Fruit fly (Drosophila melanogaster) whole organism, embryonic: ENCODE measurements around the gene lama.

ENCODE experiments used
- Ada2b ChIP-seq: fragments of 200-800 bp; sonication (Bioruptor generic); IDR thresholded peaks from 2 replicates; pipeline ENCODE4 v1.3.6; 2022; ENCODE audit warnings: missing biosample characterization, missing genetic modification characterization
- Atf3 ChIP-seq: fragments of 200-800 bp; sonication (Bioruptor generic); optimal IDR thresholded peaks from 3 replicates; lab custom pipeline; 2016; ENCODE audit warnings: missing biosample characterization, missing genetic modification characterization
- B-H2 ChIP-seq: fragments of 200-800 bp; sonication (Bioruptor generic); optimal IDR thresholded peaks from 2 replicates; lab custom pipeline; 2018; ENCODE audit warnings: missing biosample characterization, mild to moderate bottlenecking, missing genetic modification characterization
- Blimp-1 ChIP-seq: fragments of 200-800 bp; sonication (Bioruptor generic); optimal IDR thresholded peaks from 3 replicates; lab custom pipeline; 2018; ENCODE audit warnings: missing biosample characterization, missing genetic modification characterization, mild to moderate bottlenecking, moderate library complexity, missing genetic modification reagents
- CG10462 ChIP-seq: fragments of 200-800 bp; sonication (Bioruptor generic); optimal IDR thresholded peaks from 2 replicates; lab custom pipeline; 2016; ENCODE audit warnings: missing biosample characterization, missing genetic modification characterization
- CG10565 ChIP-seq: fragments of 200-800 bp; sonication (Bioruptor generic); optimal IDR thresholded peaks from 3 replicates; lab custom pipeline; 2016; ENCODE audit warnings: missing biosample characterization, mild to moderate bottlenecking, missing genetic modification characterization
- CG12071 ChIP-seq: fragments of 200-800 bp; sonication (Bioruptor generic); optimal IDR thresholded peaks from 3 replicates; lab custom pipeline; 2018; ENCODE audit warnings: missing biosample characterization, mild to moderate bottlenecking, missing genetic modification characterization
- CG12236 ChIP-seq: fragments of 200-800 bp; sonication (Bioruptor generic); optimal IDR thresholded peaks from 2 replicates; lab custom pipeline; 2016; ENCODE audit warnings: missing biosample characterization, missing genetic modification characterization
- CG12769 ChIP-seq: fragments of 200-800 bp; sonication (Bioruptor generic); optimal IDR thresholded peaks from 2 replicates; lab custom pipeline; 2019; ENCODE audit warnings: missing biosample characterization, mild to moderate bottlenecking, missing genetic modification characterization, moderate library complexity
- CG1602 ChIP-seq: fragments of 200-800 bp; sonication (Bioruptor generic); optimal IDR thresholded peaks from 3 replicates; lab custom pipeline; 2016; ENCODE audit warnings: missing biosample characterization, missing genetic modification characterization
- CG1647 ChIP-seq: fragments of 200-800 bp; sonication (Bioruptor generic); optimal IDR thresholded peaks from 3 replicates; lab custom pipeline; 2016; ENCODE audit warnings: missing biosample characterization, missing genetic modification characterization
- CG16813 ChIP-seq: fragments of 200-800 bp; sonication (Bioruptor generic); IDR thresholded peaks from 3 replicates; pipeline ENCODE4 v1.3.6; 2022; ENCODE audit warnings: missing biosample characterization, missing genetic modification characterization; ENCODE audit not compliant: partially characterized antibody
- CG17385 ChIP-seq: fragments of 200-800 bp; sonication (Bioruptor generic); optimal IDR thresholded peaks from 3 replicates; lab custom pipeline; 2018; ENCODE audit warnings: missing biosample characterization, mild to moderate bottlenecking, missing genetic modification characterization
- CG31388 ChIP-seq: fragments of 200-800 bp; sonication (Bioruptor generic); optimal IDR thresholded peaks from 2 replicates; lab custom pipeline; 2016; ENCODE audit warnings: missing biosample characterization, missing genetic modification characterization
- CG4404 ChIP-seq: fragments of 200-800 bp; sonication (Bioruptor generic); IDR thresholded peaks from 2 replicates; pipeline ENCODE4 v1.3.6; 2022; ENCODE audit warnings: missing biosample characterization, missing genetic modification characterization
- CG6813 ChIP-seq: fragments of 200-800 bp; sonication (Bioruptor generic); optimal IDR thresholded peaks from 2 replicates; lab custom pipeline; 2017; ENCODE audit warnings: missing biosample characterization, missing genetic modification characterization, mild to moderate bottlenecking, moderate library complexity, missing genetic modification reagents
- CG9817 ChIP-seq: fragments of 200-800 bp; sonication (Bioruptor generic); optimal IDR thresholded peaks from 2 replicates; lab custom pipeline; 2018; ENCODE audit warnings: missing biosample characterization, mild to moderate bottlenecking, missing genetic modification characterization, moderate library complexity
- D19A ChIP-seq: fragments of 200-800 bp; optimal IDR thresholded peaks from 3 replicates; lab custom pipeline; 2019; ENCODE audit warnings: missing biosample characterization, mild to moderate bottlenecking, missing genetic modification characterization, moderate library complexity
- Dad ChIP-seq: fragments of 200-800 bp; sonication (Bioruptor generic); optimal IDR thresholded peaks from 3 replicates; lab custom pipeline; 2016; ENCODE audit warnings: missing biosample characterization, missing genetic modification characterization
- Deaf1 ChIP-seq: fragments of 200-800 bp; optimal IDR thresholded peaks from 3 replicates; lab custom pipeline; 2019; ENCODE audit warnings: missing biosample characterization, mild to moderate bottlenecking, missing genetic modification characterization, moderate library complexity
- E2f2 ChIP-seq: fragments of 200-800 bp; sonication (Bioruptor generic); IDR thresholded peaks from 2 replicates; pipeline ENCODE4 v1.3.6; 2022; ENCODE audit warnings: missing biosample characterization, missing genetic modification characterization
- MESR4 ChIP-seq: fragments of 200-800 bp; sonication (Bioruptor generic); optimal IDR thresholded peaks from 2 replicates; lab custom pipeline; 2018; ENCODE audit warnings: missing biosample characterization, mild to moderate bottlenecking, missing genetic modification characterization, moderate library complexity
- NC2α ChIP-seq: fragments of 200-800 bp; sonication (Bioruptor generic); optimal IDR thresholded peaks from 2 replicates; lab custom pipeline; 2016; ENCODE audit warnings: missing biosample characterization, missing genetic modification characterization
- Nf-YA ChIP-seq: fragments of 200-800 bp; sonication (Bioruptor generic); IDR thresholded peaks from 2 replicates; pipeline ENCODE4 v1.3.6; 2022; ENCODE audit warnings: missing biosample characterization, missing genetic modification characterization
- Optix ChIP-seq: fragments of 200-800 bp; sonication (Bioruptor generic); IDR thresholded peaks from 3 replicates; pipeline ENCODE4 v1.3.6; 2022; ENCODE audit warnings: missing biosample characterization, missing genetic modification characterization
- Ravus ChIP-seq: fragments of 200-800 bp; sonication (Bioruptor generic); IDR thresholded peaks from 2 replicates; pipeline ENCODE4 v1.3.6; 2022; ENCODE audit warnings: missing biosample characterization, missing genetic modification characterization
- Sox102F ChIP-seq: fragments of 200-800 bp; sonication (Bioruptor generic); optimal IDR thresholded peaks from 2 replicates; lab custom pipeline; 2018; ENCODE audit warnings: missing biosample characterization, mild to moderate bottlenecking, missing genetic modification characterization, moderate library complexity
- Sry-δ ChIP-seq: fragments of 200-800 bp; sonication (Bioruptor generic); optimal IDR thresholded peaks from 2 replicates; lab custom pipeline; 2016; ENCODE audit warnings: missing biosample characterization, missing genetic modification characterization
- Tbp ChIP-seq: fragments of >200 bp; optimal IDR thresholded peaks from 2 replicates; lab custom pipeline; 2018; ENCODE audit warnings: missing biosample characterization, missing genetic modification characterization
- bsh ChIP-seq, 2 experiments: fragments of 200-800 bp; sonication (Bioruptor generic); optimal IDR thresholded peaks; 2 replicates each; lab custom pipeline; 2017 to 2018; ENCODE audit warnings: mild to moderate bottlenecking in 2 of 2, missing biosample characterization in 2 of 2, missing genetic modification characterization in 2 of 2, moderate library complexity in 1 of 2
- caup ChIP-seq: fragments of 200-800 bp; sonication (Bioruptor generic); optimal IDR thresholded peaks from 3 replicates; lab custom pipeline; 2017; ENCODE audit warnings: missing biosample characterization, mild to moderate bottlenecking, missing genetic modification characterization, moderate library complexity; ENCODE audit not compliant: severe bottlenecking
- eve ChIP-seq, 2 experiments: fragments of >200 bp; optimal IDR thresholded peaks; 2 replicates each; lab custom pipeline; 2017; ENCODE audit warnings: missing biosample characterization in 2 of 2, missing genetic modification characterization in 2 of 2
- grn ChIP-seq: fragments of 200-800 bp; sonication (Bioruptor generic); optimal IDR thresholded peaks from 3 replicates; lab custom pipeline; 2017; ENCODE audit warnings: missing biosample characterization, missing genetic modification characterization
- insv ChIP-seq, 2 experiments: fragments of 200-800 bp; sonication (Bioruptor generic); optimal IDR thresholded peaks; 3 replicates each; lab custom pipeline; 2016 to 2018; ENCODE audit warnings: missing biosample characterization in 2 of 2, missing genetic modification characterization in 2 of 2
- mam ChIP-seq: fragments of 200-800 bp; sonication (Bioruptor generic); optimal IDR thresholded peaks from 3 replicates; lab custom pipeline; 2016; ENCODE audit warnings: missing biosample characterization, missing genetic modification characterization
- oc ChIP-seq: fragments of 200-800 bp; sonication (Bioruptor generic); optimal IDR thresholded peaks from 2 replicates; lab custom pipeline; 2018; ENCODE audit warnings: missing biosample characterization, mild to moderate bottlenecking, missing genetic modification characterization, moderate library complexity
- otp ChIP-seq: fragments of 200-800 bp; sonication (Bioruptor generic); IDR thresholded peaks from 3 replicates; pipeline ENCODE4, ENCODE4 v1.3.6; 2022; ENCODE audit warnings: missing biosample characterization, missing genetic modification characterization
- p53 ChIP-seq: fragments of 200-800 bp; sonication (Bioruptor generic); optimal IDR thresholded peaks from 2 replicates; lab custom pipeline; 2016; ENCODE audit warnings: missing biosample characterization, missing genetic modification characterization
- psq ChIP-seq: fragments of 200-800 bp; sonication (Bioruptor generic); optimal IDR thresholded peaks from 2 replicates; lab custom pipeline; 2017; ENCODE audit warnings: missing biosample characterization, missing genetic modification characterization
- rib ChIP-seq: fragments of 200-800 bp; sonication (Bioruptor generic); IDR thresholded peaks from 2 replicates; pipeline ENCODE4 v1.3.6; 2022; ENCODE audit warnings: missing biosample characterization, missing genetic modification characterization
- scrt ChIP-seq: fragments of 200-800 bp; sonication (Bioruptor generic); optimal IDR thresholded peaks from 2 replicates; lab custom pipeline; 2018; ENCODE audit warnings: missing biosample characterization, mild to moderate bottlenecking, missing genetic modification characterization, moderate library complexity
- tap ChIP-seq: fragments of 200-800 bp; optimal IDR thresholded peaks from 3 replicates; lab custom pipeline; 2019; ENCODE audit warnings: missing biosample characterization, mild to moderate bottlenecking, missing genetic modification characterization, moderate library complexity
- tll ChIP-seq, 2 experiments: fragments of 200-800 bp in 1 of 2; fragments of >200 bp in 1 of 2; sonication (Bioruptor generic) in 1 of 2; optimal IDR thresholded peaks; 2 replicates each; lab custom pipeline; 2017 to 2019; ENCODE audit warnings: missing biosample characterization in 2 of 2, missing genetic modification characterization in 2 of 2, mild to moderate bottlenecking in 1 of 2, moderate library complexity in 1 of 2
- toy ChIP-seq: fragments of 200-800 bp; sonication (Bioruptor generic); IDR thresholded peaks from 2 replicates; pipeline ENCODE4 v1.3.6; 2022; ENCODE audit warnings: missing biosample characterization, missing genetic modification characterization
- trem ChIP-seq: fragments of 200-800 bp; optimal IDR thresholded peaks from 3 replicates; lab custom pipeline; 2019; ENCODE audit warnings: missing biosample characterization, mild to moderate bottlenecking, missing genetic modification characterization, moderate library complexity
- unpg ChIP-seq: fragments of 200-800 bp; sonication (Bioruptor generic); optimal IDR thresholded peaks from 3 replicates; lab custom pipeline; 2018; ENCODE audit warnings: missing biosample characterization, mild to moderate bottlenecking, missing genetic modification characterization, moderate library complexity
- vvl ChIP-seq: fragments of 200-800 bp; sonication (Bioruptor generic); IDR thresholded peaks from 2 replicates; pipeline ENCODE4 v1.3.6; 2022; ENCODE audit warnings: missing biosample characterization, missing genetic modification characterization
- zen2 ChIP-seq: fragments of 200-800 bp; sonication (Bioruptor generic); IDR thresholded peaks from 3 replicates; pipeline ENCODE4 v1.3.6; 2022; ENCODE audit warnings: missing biosample characterization, missing genetic modification characterization; ENCODE audit not compliant: partially characterized antibody

Gene lama

DNA sequence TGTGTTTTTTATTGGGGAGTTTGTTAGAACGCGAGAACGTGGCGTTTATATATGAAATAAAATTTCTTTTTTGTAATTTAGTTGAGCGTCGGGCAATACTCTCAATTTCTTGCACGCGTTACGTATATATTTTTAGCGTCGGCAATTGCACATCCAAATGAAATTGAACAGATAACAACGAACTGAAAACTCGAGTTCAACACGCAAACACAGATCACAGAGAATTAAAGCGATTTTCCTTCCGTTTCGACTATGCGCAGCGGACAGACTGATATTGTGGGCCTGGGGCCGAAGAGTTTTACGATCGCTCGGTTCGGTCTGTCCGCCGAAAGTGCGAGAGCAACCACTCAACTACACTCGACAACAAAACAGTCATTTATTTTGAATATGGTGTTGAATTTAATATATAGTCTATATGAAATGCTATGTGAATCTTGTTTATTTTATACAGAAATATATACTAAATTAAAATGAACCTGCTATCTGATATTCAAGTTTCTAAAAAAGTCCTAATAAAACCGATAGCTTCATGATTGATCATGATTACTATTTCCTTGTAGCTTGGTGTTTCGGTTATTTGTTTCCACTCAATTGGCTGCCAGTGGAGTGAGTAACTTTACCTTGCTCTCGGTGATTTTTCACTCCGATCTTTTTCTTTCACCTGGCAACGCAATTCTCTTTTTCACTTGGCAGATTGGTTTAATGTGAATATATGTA is 491 bp downstream of the lama start, which contains the start of gene CG46456 (continued):
- peak; percentile 90 for TF ChIP-seq CG12769
- peak; percentile 73 for TF ChIP-seq psq (GFP tag; lab: Kevin White, UChicago)
- TF ChIP-seq Dad (GFP tag; lab: Kevin White, UChicago): peak; percentile 65
- TF ChIP-seq CG12236 (GFP tag; lab: Kevin White, UChicago): peak; percentile 34
- peak; percentile 42 for TF ChIP-seq CG1647 (GFP tag; lab: Kevin White, UChicago)
- TF ChIP-seq tll (GFP tag; optimal IDR thresholded peaks at IDR 0.05; lab: Kevin White, UChicago): no peak
- TF ChIP-seq CG17385 (GFP tag; lab: Kevin White, UChicago): peak; percentile 92
- no peak; the same call in 2 of the 3 replicates for TF ChIP-seq zen2 (GFP tag; lab: Robert Waterston, UW)
- TF ChIP-seq Atf3 (GFP tag; lab: Kevin White, UChicago): peak; percentile 27
- peak; percentile 52 for TF ChIP-seq CG10565 (GFP tag; lab: Kevin White, UChicago)
- TF ChIP-seq CG4404 (GFP tag; lab: Robert Waterston, UW): peak; percentile 79
- TF ChIP-seq trem (tag; lab: Kevin White, UChicago): peak; percentile 96
- peak; percentile 49; the same call in 1 of the 3 replicates for TF ChIP-seq CG16813 (GFP tag; lab: Robert Waterston, UW)
- peak; percentile 95 for TF ChIP-seq scrt (GFP tag; lab: Kevin White, UChicago)
- TF ChIP-seq bsh (GFP tag; optimal IDR thresholded peaks at IDR 0.05; lab: Kevin White, UChicago): peak; percentile 84 to 97
- TF ChIP-seq CG9817: peak; percentile 93
- TF ChIP-seq CG6813: peak; percentile 95
- peak; percentile 94 for TF ChIP-seq oc (tag; lab: Kevin White, UChicago)
- TF ChIP-seq Nf-YA (GFP tag; lab: Robert Waterston, UW): peak; percentile 78
- peak; percentile 76 for TF ChIP-seq rib
- TF ChIP-seq CG10462 (GFP tag; lab: Kevin White, UChicago): peak; percentile 77
- TF ChIP-seq CG12071: peak; percentile 90
- TF ChIP-seq p53 (GFP tag; lab: Kevin White, UChicago): peak; percentile 34
- peak; percentile 99 for TF ChIP-seq Deaf1 (tag; lab: Kevin White, UChicago)
- peak; percentile 81 for TF ChIP-seq toy
- TF ChIP-seq tap (tag; lab: Kevin White, UChicago): peak; percentile 97
- TF ChIP-seq Blimp-1 (GFP tag; lab: Kevin White, UChicago): peak; percentile 95
- peak; percentile 78 for TF ChIP-seq E2f2 (GFP tag; lab: Robert Waterston, UW)
- peak in 1 of 2 experiments; percentile 73 for TF ChIP-seq insv (GFP tag; optimal IDR thresholded peaks at IDR 0.05; lab: Kevin White, UChicago)
- TF ChIP-seq caup (GFP tag; lab: Kevin White, UChicago): peak; percentile 95
- peak; percentile 30 for TF ChIP-seq MESR4
- TF ChIP-seq CG31388 (GFP tag; lab: Kevin White, UChicago): peak; percentile 4
- TF ChIP-seq Sry-δ (GFP tag; lab: Kevin White, UChicago): no peak
- peak; percentile 91 for TF ChIP-seq Ada2b (GFP tag; lab: Robert Waterston, UW)
- TF ChIP-seq Optix (GFP tag; lab: Robert Waterston, UW): no peak; the same call in 2 of the 3 replicates
- peak; percentile 95 for TF ChIP-seq Sox102F (GFP tag; lab: Kevin White, UChicago)
- peak; percentile 76 for TF ChIP-seq otp (GFP tag; lab: Robert Waterston, UW)
- TF ChIP-seq D19A (tag; lab: Kevin White, UChicago): peak; percentile 95
- TF ChIP-seq mam (GFP tag; lab: Kevin White, UChicago): peak; percentile 57
- TF ChIP-seq Ravus: peak; percentile 75
- TF ChIP-seq NC2α: peak; percentile 40
- TF ChIP-seq CG1602 (GFP tag; lab: Kevin White, UChicago): peak; percentile 90
- peak; percentile 36 for TF ChIP-seq grn (GFP tag; lab: Kevin White, UChicago)
- peak; percentile 95 for TF ChIP-seq B-H2
- TF ChIP-seq eve (GFP tag; optimal IDR thresholded peaks at IDR 0.05; lab: Kevin White, UChicago): no peak
- no peak for TF ChIP-seq Tbp (GFP tag; lab: Kevin White, UChicago)
- peak; percentile 98 for TF ChIP-seq unpg (GFP tag; lab: Kevin White, UChicago)
- peak; percentile 97 for TF ChIP-seq vvl (GFP tag; lab: Robert Waterston, UW)
